Fruit fly (Drosophila melanogaster) Kc167 (cell line): ENCODE results near the gene CG9135.

Experiments
- Myc ChIP-seq: fragments of >200 bp; optimal IDR thresholded peaks from 2 replicates; lab custom pipeline; 2017; ENCODE audit warnings: missing external identifiers
- Sin3A ChIP-seq: fragments of >200 bp; optimal IDR thresholded peaks from 2 replicates; lab custom pipeline; 2018; ENCODE audit warnings: missing external identifiers
- h ChIP-seq: fragments of >200 bp; optimal IDR thresholded peaks from 3 replicates; lab custom pipeline; 2018; ENCODE audit warnings: missing external identifiers
- insv ChIP-seq: fragments of >200 bp; optimal IDR thresholded peaks from 3 replicates; lab custom pipeline; 2018; ENCODE audit warnings: missing external identifiers
- psq ChIP-seq: fragments of >200 bp; optimal IDR thresholded peaks from 2 replicates; lab custom pipeline; 2017; ENCODE audit warnings: missing external identifiers
- ttk ChIP-seq: sonication (Bioruptor generic); optimal IDR thresholded peaks from 2 replicates; lab custom pipeline; 2017; ENCODE audit warnings: missing external identifiers

CG9135 gene

dm6 chr2L:6050575-6050974 lies at the start of gene CG9135:
Gene CG9135, plus strand, starts transcription at chr2L:6050800.
- TF ChIP-seq Myc (lab: Kevin White, UChicago) (no peak), ttk (lab: Kevin White, UChicago) (no peak), h (lab: Kevin White, UChicago) (no peak), Sin3A (lab: Kevin White, UChicago) (no peak), psq (lab: Kevin White, UChicago) (no peak), insv (no peak)

dm6 chr2L:6006508-6007232 lies 43.9 kb upstream of the CG9135 start, which contains the start of gene Gal:
Gene Gal, minus strand, starts transcription at chr2L:6006827.
- TF ChIP-seq ttk (lab: Kevin White, UChicago) (no peak), h (lab: Kevin White, UChicago) (no peak), Sin3A (lab: Kevin White, UChicago) (no peak), Myc (lab: Kevin White, UChicago) (no peak), psq (lab: Kevin White, UChicago) (no peak), insv (no peak)

- TF ChIP-seq ttk (lab: Kevin White, UChicago) (no peak), psq (lab: Kevin White, UChicago) (no peak), Myc (lab: Kevin White, UChicago) (no peak), insv (no peak), Sin3A (lab: Kevin White, UChicago) (no peak), h (lab: Kevin White, UChicago) (no peak)
Observed at dm6 chr2L:6012303-6013070, 38.1 kb upstream of the CG9135 start, which contains the start of gene CG9098. Gene CG9098, minus strand, starts transcription at chr2L:6012338.

dm6 chr2L:6013071-6013417 lies 37.6 kb upstream of the CG9135 start:
- TF ChIP-seq psq (lab: Kevin White, UChicago) (no peak), ttk (lab: Kevin White, UChicago) (no peak), Sin3A (lab: Kevin White, UChicago) (no peak), h (lab: Kevin White, UChicago) (no peak), insv (no peak), Myc (lab: Kevin White, UChicago) (no peak)

DNA sequence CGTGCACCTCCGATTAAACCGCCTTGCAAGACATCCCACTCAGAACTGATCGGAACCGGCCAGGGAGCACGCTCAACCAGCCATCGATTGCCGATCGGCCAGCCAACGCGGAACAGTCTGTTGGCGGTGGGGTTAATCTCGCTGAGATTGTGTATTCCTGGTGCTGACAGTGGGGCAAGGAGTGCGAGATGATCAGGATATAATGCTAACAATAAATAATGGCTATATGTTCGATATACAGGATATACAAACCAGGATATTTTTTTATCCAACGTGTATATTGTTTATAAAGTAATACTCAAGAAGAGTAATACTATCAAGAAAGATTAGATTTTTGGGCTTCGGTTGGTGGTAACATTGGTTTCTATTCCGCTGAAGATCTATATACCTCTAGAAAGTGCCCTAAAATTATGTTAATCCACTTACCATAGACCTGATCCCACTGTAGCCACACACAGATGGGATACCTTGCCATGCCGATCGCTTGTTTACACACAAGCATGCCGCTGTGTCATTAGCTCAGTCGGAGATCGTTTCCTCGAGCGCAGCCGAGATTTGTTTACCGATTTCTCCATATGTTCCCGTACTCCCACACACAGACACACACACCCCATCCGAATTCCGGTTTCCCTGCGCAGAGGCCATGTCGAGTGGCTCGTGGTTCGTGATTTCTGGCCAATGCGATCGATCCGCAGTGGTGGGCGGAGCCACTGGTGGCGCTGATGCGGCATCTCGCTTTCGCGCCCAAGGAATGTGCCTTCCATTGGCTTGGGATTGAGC lies 31.1 kb upstream of the CG9135 start, which contains the start of gene H2.0:
TSS of gene H2.0 (minus strand) at position 51 of the 780 bp plus-strand sequence.
- TF ChIP-seq ttk (lab: Kevin White, UChicago) (no peak), Sin3A (lab: Kevin White, UChicago) (no peak), insv (no peak), h (lab: Kevin White, UChicago) (no peak), psq (lab: Kevin White, UChicago) (no peak), Myc (lab: Kevin White, UChicago) (no peak)

- TF ChIP-seq Myc (lab: Kevin White, UChicago) (no peak), ttk (lab: Kevin White, UChicago) (no peak), h (lab: Kevin White, UChicago) (no peak), psq (lab: Kevin White, UChicago) (no peak), insv (no peak), Sin3A (lab: Kevin White, UChicago) (no peak)
Observed at dm6 chr2L:6020535-6020934, 30.1 kb upstream of the CG9135 start, which contains the start of gene CG13996. Gene CG13996, plus strand, starts transcription at chr2L:6020835.

DNA sequence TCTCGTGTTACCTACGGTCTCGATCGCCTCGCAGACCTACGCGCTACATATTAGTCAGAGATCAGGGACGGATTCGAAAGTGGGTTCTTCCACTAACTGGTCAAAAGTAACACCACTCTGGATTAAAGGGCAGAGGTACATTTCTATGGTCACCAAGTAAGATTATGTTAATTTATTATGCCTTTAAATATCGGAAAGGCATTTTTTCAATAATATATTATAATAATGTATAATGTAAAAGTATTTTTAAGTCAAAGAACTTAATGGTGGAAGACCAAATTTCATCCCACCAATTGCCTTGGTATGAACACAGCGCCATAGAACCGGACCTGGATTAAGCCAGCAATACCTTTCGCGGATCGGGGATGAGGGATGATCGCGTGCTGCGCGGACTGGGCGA lies 27.8 kb upstream of the CG9135 start:
- TF ChIP-seq Sin3A (lab: Kevin White, UChicago) (no peak), h (lab: Kevin White, UChicago) (no peak), Myc (lab: Kevin White, UChicago) (no peak), ttk (lab: Kevin White, UChicago) (no peak), psq (lab: Kevin White, UChicago) (no peak), insv (no peak)

dm6 chr2L:6024345-6024907 lies 26.2 kb upstream of the CG9135 start, which contains the start of gene CG9107:
Gene CG9107, minus strand, starts transcription at chr2L:6024539.
- no peak for TF ChIP-seq Myc (lab: Kevin White, UChicago)
- TF ChIP-seq insv: no peak
- no peak for TF ChIP-seq psq (lab: Kevin White, UChicago)
- no peak for TF ChIP-seq ttk (lab: Kevin White, UChicago)
- no peak for TF ChIP-seq Sin3A (lab: Kevin White, UChicago)
- no peak for TF ChIP-seq h (lab: Kevin White, UChicago)

- TF ChIP-seq insv: no peak
- no peak for TF ChIP-seq Myc (lab: Kevin White, UChicago)
- no peak for TF ChIP-seq ttk (lab: Kevin White, UChicago)
- no peak for TF ChIP-seq psq (lab: Kevin White, UChicago)
- TF ChIP-seq h (lab: Kevin White, UChicago): no peak
- TF ChIP-seq Sin3A (lab: Kevin White, UChicago): no peak
Observed at dm6 chr2L:6028712-6029111, 21.9 kb upstream of the CG9135 start.

DNA sequence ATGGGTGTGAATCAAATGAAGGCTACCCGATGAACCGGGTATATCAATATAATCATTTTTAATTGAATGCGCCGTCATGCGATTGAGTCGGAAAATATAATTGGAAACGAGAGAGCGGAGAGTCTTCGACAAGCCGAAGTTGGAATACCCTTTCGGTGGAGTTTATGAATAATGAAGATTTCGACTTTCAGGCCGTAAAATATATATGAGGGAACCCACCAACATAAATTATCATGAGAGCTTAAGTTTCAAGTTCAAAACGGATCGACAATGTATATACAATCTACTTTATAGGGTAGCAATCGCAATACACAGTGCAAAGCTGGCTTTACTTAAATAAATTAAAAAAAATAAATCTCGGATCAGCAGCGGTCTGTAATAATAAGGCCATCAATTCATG lies 18.8 kb upstream of the CG9135 start:
- TF ChIP-seq Myc (lab: Kevin White, UChicago) (no peak), psq (lab: Kevin White, UChicago) (no peak), insv (no peak), h (lab: Kevin White, UChicago) (no peak), ttk (lab: Kevin White, UChicago) (no peak), Sin3A (lab: Kevin White, UChicago) (no peak)
